Worm (Caenorhabditis elegans) whole organism, L3 larva: Measurements from ENCODE around the gene T07D3.4.

Experiments used
- R02D3.7 ChIP-seq: fragments of 150-350 bp; optimal IDR thresholded peaks from 2 replicates; lab custom pipeline; 2014; ENCODE audit warnings: missing biosample characterization, missing genetic modification characterization
- ZK546.5 ChIP-seq: sonication (generic microtip); optimal IDR thresholded peaks from 2 replicates; lab custom pipeline; 2017; ENCODE audit warnings: missing biosample characterization, missing genetic modification characterization
- aly-2 ChIP-seq: fragments of 150-350 bp; optimal IDR thresholded peaks from 2 replicates; lab custom pipeline; 2014; ENCODE audit warnings: missing biosample characterization, missing genetic modification characterization
- ceh-16 ChIP-seq: sonication (generic microtip); optimal IDR thresholded peaks from 2 replicates; lab custom pipeline; 2017; ENCODE audit warnings: missing biosample characterization, missing genetic modification characterization
- ceh-28 ChIP-seq: fragments of 150-350 bp; optimal IDR thresholded peaks from 2 replicates; lab custom pipeline; 2014; ENCODE audit warnings: missing biosample characterization, missing genetic modification reagents, missing genetic modification characterization
- ceh-82 ChIP-seq: fragments of 150-350 bp; optimal IDR thresholded peaks from 2 replicates; lab custom pipeline; 2014; ENCODE audit warnings: missing biosample characterization, missing genetic modification characterization
- ceh-9 ChIP-seq: sonication (generic microtip); optimal IDR thresholded peaks from 2 replicates; lab custom pipeline; 2018; ENCODE audit warnings: missing biosample characterization, missing genetic modification characterization
- egl-27 ChIP-seq: sonication (generic microtip); optimal IDR thresholded peaks from 4 replicates; lab custom pipeline; 2017; ENCODE audit warnings: missing biosample characterization, missing genetic modification reagents, missing genetic modification characterization
- egl-5 ChIP-seq: fragments of 150-350 bp; optimal IDR thresholded peaks from 2 replicates; lab custom pipeline; 2017; ENCODE audit warnings: missing biosample characterization, missing genetic modification reagents, missing genetic modification characterization, inconsistent platforms
- elt-2 ChIP-seq: sonication (generic microtip); optimal IDR thresholded peaks from 2 replicates; lab custom pipeline; 2016; ENCODE audit warnings: missing genetic modification reagents, mild to moderate bottlenecking, missing genetic modification characterization, missing compliant biosample characterization
- elt-3 ChIP-seq, 3 experiments: fragments of 150-350 bp in 1 of 3; sonication (generic microtip) in 2 of 3; optimal IDR thresholded peaks; 2 replicates in 2 of 3; 4 replicates in 1 of 3; lab custom pipeline; 2014 to 2017; ENCODE audit warnings: missing biosample characterization in 3 of 3, missing genetic modification characterization in 3 of 3
- eor-1 ChIP-seq, 2 experiments: fragments of 150-350 bp; optimal IDR thresholded peaks; 2 replicates each; lab custom pipeline; 2014 to 2018; ENCODE audit warnings: missing biosample characterization in 2 of 2, missing genetic modification characterization in 2 of 2
- fkh-10 ChIP-seq: sonication (generic microtip); optimal IDR thresholded peaks from 2 replicates; lab custom pipeline; 2017; ENCODE audit warnings: missing biosample characterization, missing genetic modification reagents, missing genetic modification characterization
- fkh-2 ChIP-seq: fragments of 150-350 bp; optimal IDR thresholded peaks from 2 replicates; lab custom pipeline; 2014; ENCODE audit warnings: missing biosample characterization, missing genetic modification reagents, missing genetic modification characterization
- hmg-11 ChIP-seq: sonication (generic microtip); optimal IDR thresholded peaks from 2 replicates; lab custom pipeline; 2016; ENCODE audit warnings: missing genetic modification characterization, missing compliant biosample characterization
- jun-1 ChIP-seq: fragments of 150-350 bp; optimal IDR thresholded peaks from 2 replicates; lab custom pipeline; 2014; ENCODE audit warnings: missing biosample characterization, missing genetic modification reagents, missing genetic modification characterization
- lin-39 ChIP-seq: fragments of 150-350 bp; optimal IDR thresholded peaks from 2 replicates; lab custom pipeline; 2018; ENCODE audit warnings: missing biosample characterization, missing genetic modification reagents, missing genetic modification characterization
- lsy-12 ChIP-seq: sonication (generic microtip); optimal IDR thresholded peaks from 2 replicates; lab custom pipeline; 2016; ENCODE audit warnings: mild to moderate bottlenecking, missing genetic modification characterization, missing compliant biosample characterization
- mml-1 ChIP-seq: fragments of 150-350 bp; sonication (generic microtip); optimal IDR thresholded peaks from 3 replicates; lab custom pipeline; 2014; ENCODE audit warnings: missing biosample characterization, missing genetic modification characterization
- nfya-1 ChIP-seq: sonication (generic microtip); optimal IDR thresholded peaks from 2 replicates; lab custom pipeline; 2017; ENCODE audit warnings: missing genetic modification characterization, mild to moderate bottlenecking, missing compliant biosample characterization, antibody characterized with exemption, moderate library complexity; ENCODE audit not compliant: insufficient read depth
- nhr-23 ChIP-seq: fragments of 150-350 bp; optimal IDR thresholded peaks from 2 replicates; lab custom pipeline; 2014; ENCODE audit warnings: missing biosample characterization, missing genetic modification reagents, missing genetic modification characterization
- nhr-237 ChIP-seq: fragments of 150-350 bp; optimal IDR thresholded peaks from 2 replicates; lab custom pipeline; 2014; ENCODE audit warnings: missing biosample characterization, missing genetic modification characterization
- nhr-25 ChIP-seq: sonication (generic microtip); optimal IDR thresholded peaks from 2 replicates; lab custom pipeline; 2017; ENCODE audit warnings: missing biosample characterization, missing genetic modification characterization
- nhr-28 ChIP-seq: fragments of 150-350 bp; optimal IDR thresholded peaks from 2 replicates; lab custom pipeline; 2014; ENCODE audit warnings: missing biosample characterization, missing genetic modification characterization
- nhr-67 ChIP-seq: fragments of 150-350 bp; optimal IDR thresholded peaks from 2 replicates; lab custom pipeline; 2014; ENCODE audit warnings: missing biosample characterization, missing genetic modification characterization
- nhr-77 ChIP-seq: fragments of 150-350 bp; optimal IDR thresholded peaks from 2 replicates; lab custom pipeline; 2014; ENCODE audit warnings: missing biosample characterization, missing genetic modification characterization
- pha-4 ChIP-seq: fragments of 150-350 bp; optimal IDR thresholded peaks from 2 replicates; lab custom pipeline; 2014; ENCODE audit warnings: missing biosample characterization, missing genetic modification reagents, missing genetic modification characterization
- pqm-1 ChIP-seq: fragments of 150-350 bp; optimal IDR thresholded peaks from 2 replicates; lab custom pipeline; 2017; ENCODE audit warnings: missing biosample characterization, missing genetic modification characterization, inconsistent platforms
- skn-1 ChIP-seq: fragments of 150-350 bp; optimal IDR thresholded peaks from 2 replicates; lab custom pipeline; 2014; ENCODE audit warnings: missing biosample characterization, missing genetic modification characterization
- snpc-4 ChIP-seq: fragments of 150-350 bp; optimal IDR thresholded peaks from 2 replicates; lab custom pipeline; 2014; ENCODE audit warnings: missing biosample characterization, missing genetic modification characterization
- tbx-2 ChIP-seq: sonication (generic microtip); optimal IDR thresholded peaks from 2 replicates; lab custom pipeline; 2016; ENCODE audit warnings: mild to moderate bottlenecking, missing genetic modification characterization, missing compliant biosample characterization
- unc-62 ChIP-seq: fragments of 150-350 bp; sonication (generic microtip); optimal IDR thresholded peaks from 4 replicates; lab custom pipeline; 2014; ENCODE audit warnings: missing biosample characterization, missing genetic modification reagents, missing genetic modification characterization
- zag-1 ChIP-seq: fragments of 150-350 bp; optimal IDR thresholded peaks from 2 replicates; lab custom pipeline; 2014; ENCODE audit warnings: missing biosample characterization, missing genetic modification characterization
- ztf-11 ChIP-seq: fragments of 150-350 bp; optimal IDR thresholded peaks from 2 replicates; lab custom pipeline; 2014; ENCODE audit warnings: missing biosample characterization, missing genetic modification characterization

Gene T07D3.4

ce11 chrII:888024-888423 is at the start of gene T07D3.4:
T07D3.4 (plus strand) TSS chrII:888309.
- TF ChIP-seq pha-4 (tag; lab: Kevin White, UChicago) (peak; percentile 36), snpc-4 (tag; lab: Kevin White, UChicago) (no peak), pqm-1 (peak; percentile 13), ceh-28 (tag; lab: Kevin White, UChicago) (no peak), elt-2 (peak; percentile 75)

- TF ChIP-seq unc-62 (GFP tag; lab: Kevin White, UChicago) (no peak), fkh-2 (tag; lab: Kevin White, UChicago) (no peak), egl-5 (no peak), nhr-237 (tag; lab: Kevin White, UChicago) (no peak)
Observed at ce11 chrII:838414-838813, 49.7 kb upstream of the T07D3.4 start, which contains the start of gene F28A10.8. F28A10.8 (minus strand) TSS chrII:838514.

ce11 chrII:840131-840530 is 48.0 kb upstream of the T07D3.4 start, which contains the start of gene clc-33:
clc-33 (plus strand) TSS chrII:840431.
- TF ChIP-seq nhr-77 (tag; lab: Kevin White, UChicago) (no peak), aly-2 (tag; lab: Kevin White, UChicago) (no peak), eor-1 (tag; optimal IDR thresholded peaks at IDR 0.05; lab: Kevin White, UChicago) (no peak), elt-3 (tag; optimal IDR thresholded peaks at IDR 0.05; lab: Kevin White, UChicago) (no peak), fkh-2 (tag; lab: Kevin White, UChicago) (no peak), ztf-11 (tag; lab: Kevin White, UChicago) (no peak), unc-62 (GFP tag; lab: Kevin White, UChicago) (no peak), ceh-16 (tag; lab: Kevin White, UChicago) (no peak)

ce11 chrII:843971-844370 is 44.1 kb upstream of the T07D3.4 start, which contains the start of gene F28A10.4:
F28A10.4 (plus strand) TSS chrII:844271.
- TF ChIP-seq tbx-2 (tag; lab: Kevin White, UChicago) (no peak), nhr-23 (no peak), zag-1 (tag; lab: Kevin White, UChicago) (no peak), fkh-2 (tag; lab: Kevin White, UChicago) (no peak), nfya-1 (tag; lab: Kevin White, UChicago) (no peak), ceh-9 (tag; lab: Kevin White, UChicago) (no peak), elt-2 (no peak), egl-27 (tag; lab: Kevin White, UChicago) (no peak), aly-2 (tag; lab: Kevin White, UChicago) (no peak), R02D3.7 (tag; lab: Kevin White, UChicago) (no peak), snpc-4 (tag; lab: Kevin White, UChicago) (no peak), ceh-82 (tag; lab: Kevin White, UChicago) (no peak), ZK546.5 (tag; lab: Kevin White, UChicago) (no peak), eor-1 (tag; optimal IDR thresholded peaks at IDR 0.05; lab: Kevin White, UChicago) (no peak), mml-1 (tag; lab: Kevin White, UChicago) (no peak), nhr-237 (tag; lab: Kevin White, UChicago) (no peak), jun-1 (tag; lab: Kevin White, UChicago) (no peak), ztf-11 (tag; lab: Kevin White, UChicago) (no peak), lin-39 (tag; lab: Kevin White, UChicago) (no peak)

DNA sequence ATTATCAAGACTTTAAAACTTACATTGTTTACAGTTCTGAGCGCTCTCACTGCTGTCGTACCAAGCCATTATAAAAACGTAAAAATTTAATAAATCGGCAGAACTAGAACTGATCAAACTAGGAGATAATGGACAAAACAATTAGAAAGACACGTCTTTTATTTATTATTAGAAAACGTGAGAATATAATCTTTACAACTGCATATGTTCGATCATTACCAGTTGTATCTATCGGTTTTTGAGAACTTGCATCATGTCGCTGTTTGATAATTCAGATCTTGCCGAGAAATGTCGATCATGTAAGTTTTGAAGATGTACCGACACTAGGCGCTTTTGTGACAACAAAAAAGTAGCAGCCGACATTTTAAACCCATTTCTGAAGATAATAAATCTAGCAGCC is 42.5 kb upstream of the T07D3.4 start, which contains the start of gene F28A10.7:
Gene F28A10.7 (minus strand): TSS at position 101 of the 400 bp plus-strand sequence.
- TF ChIP-seq hmg-11 (tag; lab: Kevin White, UChicago) (no peak), fkh-10 (GFP tag; lab: Kevin White, UChicago) (no peak), ZK546.5 (tag; lab: Kevin White, UChicago) (no peak), nhr-67 (tag; lab: Kevin White, UChicago) (no peak), ceh-82 (tag; lab: Kevin White, UChicago) (no peak), nhr-28 (no peak), skn-1 (tag; lab: Kevin White, UChicago) (no peak), ceh-9 (tag; lab: Kevin White, UChicago) (no peak), unc-62 (GFP tag; lab: Kevin White, UChicago) (no peak), nhr-25 (tag; lab: Kevin White, UChicago) (no peak), lsy-12 (tag; lab: Kevin White, UChicago) (no peak), mml-1 (tag; lab: Kevin White, UChicago) (no peak)
- TF ChIP-seq, all 47 proteins: peak for 0
